Worm (Caenorhabditis elegans): ENCODE measurements around the gene C09H10.9.

- TF ChIP-seq cog-1 (tag; optimal IDR thresholded peaks at IDR 0.05) (no peak), ztf-23 (GFP tag; IDR thresholded peaks at IDR 0.05) (no peak), flt-1 (GFP tag; IDR thresholded peaks at IDR 0.05) (no peak)
These were observed 25.3 kb downstream of the C09H10.9 start, which contains the start of gene F40F8.12 for ce11 chrII:11129517-11129916.

All from whole organism, midembryonic.